Fruit fly (Drosophila melanogaster) whole organism, adult: ENCODE measurements around the gene Ilp8.

Experiments
- CG11617 ChIP-seq: fragments of 200-800 bp; sonication (Bioruptor generic); optimal IDR thresholded peaks from 2 replicates; lab custom pipeline; 2017; ENCODE audit warnings: mild to moderate bottlenecking, missing biosample characterization, missing genetic modification reagents, missing genetic modification characterization
- CG1620 ChIP-seq: fragments of 200-800 bp; sonication (Bioruptor generic); optimal IDR thresholded peaks from 2 replicates; lab custom pipeline; 2016; ENCODE audit warnings: missing biosample characterization, missing genetic modification characterization
- CG5204 ChIP-seq: fragments of 200-800 bp; sonication (Bioruptor generic); optimal IDR thresholded peaks from 2 replicates; lab custom pipeline; 2016; ENCODE audit warnings: missing biosample characterization, missing genetic modification characterization
- CG7101 ChIP-seq: fragments of 200-800 bp; sonication (Bioruptor generic); optimal IDR thresholded peaks from 2 replicates; lab custom pipeline; 2018; ENCODE audit warnings: missing biosample characterization, mild to moderate bottlenecking, missing genetic modification characterization, moderate library complexity
- Clk ChIP-seq: fragments of 200-800 bp; sonication (Bioruptor generic); optimal IDR thresholded peaks from 2 replicates; lab custom pipeline; 2017; ENCODE audit warnings: missing biosample characterization, missing genetic modification characterization
- Hr96 ChIP-seq: fragments of 200-800 bp; sonication (Bioruptor generic); optimal IDR thresholded peaks from 2 replicates; lab custom pipeline; 2016; ENCODE audit warnings: missing biosample characterization, missing genetic modification characterization
- Mnt ChIP-seq: fragments of 200-800 bp; sonication (Bioruptor generic); optimal IDR thresholded peaks from 2 replicates; lab custom pipeline; 2016; ENCODE audit warnings: missing biosample characterization, mild to moderate bottlenecking, missing genetic modification characterization
- cic ChIP-seq: fragments of 200-800 bp; sonication (Bioruptor generic); optimal IDR thresholded peaks from 2 replicates; lab custom pipeline; 2017; ENCODE audit warnings: missing biosample characterization, mild to moderate bottlenecking, missing genetic modification characterization, moderate library complexity
- cnc ChIP-seq, 2 experiments: fragments of >200 bp; optimal IDR thresholded peaks; 2 replicates each; lab custom pipeline; 2017
- ovo ChIP-seq: fragments of 200-800 bp; sonication (Bioruptor generic); optimal IDR thresholded peaks from 2 replicates; lab custom pipeline; 2016; ENCODE audit warnings: missing biosample characterization, missing genetic modification characterization

DNA sequence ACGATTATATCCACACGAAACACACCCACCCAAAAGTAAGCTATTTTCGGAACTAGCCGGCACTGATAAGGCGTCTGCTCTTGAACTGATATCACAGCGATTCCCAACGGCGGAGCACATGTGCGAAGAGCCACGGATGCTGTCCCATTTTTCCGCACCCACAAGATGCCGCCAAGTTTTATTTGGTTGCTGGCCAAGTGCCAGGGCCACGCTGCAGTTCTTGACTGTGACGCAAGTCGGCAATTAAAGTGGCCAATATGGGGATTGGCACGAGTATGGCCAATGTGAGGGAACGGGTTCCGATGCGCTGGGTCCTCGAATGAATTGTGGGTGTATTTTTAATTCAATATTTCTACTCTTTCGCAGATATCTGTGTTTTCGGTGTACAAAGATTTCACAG lies 22.1 kb upstream of the Ilp8 start:
- TF ChIP-seq ovo (GFP tag; lab: Kevin White, UChicago) (no peak), cnc (optimal IDR thresholded peaks at IDR 0.05; lab: Kevin White, UChicago) (no peak), Clk (GFP tag; lab: Kevin White, UChicago) (no peak), CG5204 (GFP tag; lab: Kevin White, UChicago) (no peak), CG11617 (GFP tag; lab: Kevin White, UChicago) (no peak), CG7101 (tag; lab: Kevin White, UChicago) (no peak), cic (GFP tag; lab: Kevin White, UChicago) (no peak), CG1620 (GFP tag; lab: Kevin White, UChicago) (no peak), Mnt (GFP tag; lab: Kevin White, UChicago) (peak; percentile 88), Hr96 (peak; percentile 32)
